Worm (Caenorhabditis elegans) whole organism, mixed stage, embryonic: ENCODE results near the gene srbc-57.

Source experiments
- bed-3 ChIP-seq: fragments of 200-800 bp; sonication (Bioruptor generic); optimal IDR thresholded peaks from 3 replicates; lab custom pipeline; 2018; ENCODE audit warnings: mild to moderate bottlenecking, missing genetic modification characterization, moderate library complexity, missing compliant biosample characterization
- blmp-1 ChIP-seq: fragments of 150-350 bp; optimal IDR thresholded peaks from 2 replicates; lab custom pipeline; 2014; ENCODE audit warnings: missing biosample characterization, missing genetic modification characterization
- ceh-39 ChIP-seq: fragments of 150-350 bp; optimal IDR thresholded peaks from 2 replicates; lab custom pipeline; 2014; ENCODE audit warnings: missing biosample characterization, missing genetic modification characterization
- ceh-83 ChIP-seq: fragments of 200-800 bp; sonication (Bioruptor generic); optimal IDR thresholded peaks from 2 replicates; lab custom pipeline; 2018; ENCODE audit warnings: mild to moderate bottlenecking, missing genetic modification characterization, missing compliant biosample characterization
- ces-1 ChIP-seq: fragments of 150-350 bp; optimal IDR thresholded peaks from 2 replicates; lab custom pipeline; 2014; ENCODE audit warnings: missing biosample characterization, missing genetic modification reagents, missing genetic modification characterization
- cnd-1 ChIP-seq: fragments of 200-800 bp; sonication (Bioruptor generic); optimal IDR thresholded peaks from 2 replicates; lab custom pipeline; 2018; ENCODE audit warnings: mild to moderate bottlenecking, missing genetic modification characterization, missing compliant biosample characterization
- drap-1 ChIP-seq: fragments of 200-800 bp; sonication (Bioruptor generic); optimal IDR thresholded peaks from 3 replicates; lab custom pipeline; 2018; ENCODE audit warnings: mild to moderate bottlenecking, missing genetic modification characterization, missing compliant biosample characterization
- elt-3 ChIP-seq: fragments of 150-350 bp; optimal IDR thresholded peaks from 2 replicates; lab custom pipeline; 2014; ENCODE audit warnings: missing biosample characterization, missing genetic modification characterization
- hlh-1 ChIP-seq: fragments of 150-350 bp; optimal IDR thresholded peaks from 2 replicates; lab custom pipeline; 2014; ENCODE audit warnings: missing biosample characterization, missing genetic modification reagents, missing genetic modification characterization
- lin-13 ChIP-seq: fragments of 150-350 bp; optimal IDR thresholded peaks from 2 replicates; lab custom pipeline; 2014; ENCODE audit warnings: missing biosample characterization, missing genetic modification characterization
- lsy-2 ChIP-seq: fragments of 150-350 bp; optimal IDR thresholded peaks from 2 replicates; lab custom pipeline; 2014; ENCODE audit warnings: missing biosample characterization, missing genetic modification characterization
- mab-5 ChIP-seq: fragments of 150-350 bp; optimal IDR thresholded peaks from 2 replicates; lab custom pipeline; 2014; ENCODE audit warnings: missing biosample characterization, missing genetic modification characterization
- mep-1 ChIP-seq: fragments of 150-350 bp; optimal IDR thresholded peaks from 2 replicates; lab custom pipeline; 2017; ENCODE audit warnings: missing biosample characterization, missing genetic modification reagents, missing genetic modification characterization, inconsistent platforms
- mls-2 ChIP-seq: sonication (generic microtip); optimal IDR thresholded peaks from 2 replicates; lab custom pipeline; 2016; ENCODE audit warnings: mild to moderate bottlenecking, missing genetic modification characterization, moderate library complexity, missing compliant biosample characterization
- nhr-12 ChIP-seq: fragments of 150-350 bp; optimal IDR thresholded peaks from 2 replicates; lab custom pipeline; 2014; ENCODE audit warnings: missing biosample characterization, missing genetic modification characterization
- nhr-2 ChIP-seq: fragments of 150-350 bp; optimal IDR thresholded peaks from 2 replicates; lab custom pipeline; 2014; ENCODE audit warnings: missing biosample characterization, missing genetic modification characterization
- nhr-237 ChIP-seq: fragments of 150-350 bp; optimal IDR thresholded peaks from 2 replicates; lab custom pipeline; 2014; ENCODE audit warnings: missing biosample characterization, missing genetic modification characterization
- nhr-28 ChIP-seq: fragments of 150-350 bp; optimal IDR thresholded peaks from 2 replicates; lab custom pipeline; 2014; ENCODE audit warnings: missing biosample characterization, missing genetic modification characterization
- nhr-76 ChIP-seq: sonication (generic microtip); optimal IDR thresholded peaks from 2 replicates; lab custom pipeline; 2017; ENCODE audit warnings: missing biosample characterization, missing genetic modification characterization
- pha-4 ChIP-seq: fragments of 150-350 bp; optimal IDR thresholded peaks from 2 replicates; lab custom pipeline; 2018; ENCODE audit warnings: missing biosample characterization, missing genetic modification reagents, missing genetic modification characterization
- sem-2 ChIP-seq: fragments of 200-800 bp; sonication (Bioruptor generic); optimal IDR thresholded peaks from 2 replicates; lab custom pipeline; 2018; ENCODE audit warnings: mild to moderate bottlenecking, missing genetic modification characterization, missing compliant biosample characterization
- snpc-4 ChIP-seq: fragments of 150-350 bp; optimal IDR thresholded peaks from 2 replicates; lab custom pipeline; 2014; ENCODE audit warnings: missing biosample characterization, missing genetic modification characterization
- sptf-1 ChIP-seq: sonication (generic microtip); optimal IDR thresholded peaks from 2 replicates; lab custom pipeline; 2017; ENCODE audit warnings: mild to moderate bottlenecking, missing genetic modification characterization, moderate library complexity, missing compliant biosample characterization
- tbx-8 ChIP-seq: fragments of 200-800 bp; sonication (Bioruptor generic); optimal IDR thresholded peaks from 2 replicates; lab custom pipeline; 2018; ENCODE audit warnings: mild to moderate bottlenecking, missing genetic modification characterization, moderate library complexity, missing compliant biosample characterization
- unc-120 ChIP-seq: sonication (generic microtip); optimal IDR thresholded peaks from 2 replicates; lab custom pipeline; 2017; ENCODE audit warnings: missing genetic modification characterization, missing compliant biosample characterization; ENCODE audit not compliant: poor library complexity, severe bottlenecking
- zip-8 ChIP-seq: fragments of 150-350 bp; optimal IDR thresholded peaks from 2 replicates; lab custom pipeline; 2014; ENCODE audit warnings: missing biosample characterization, missing genetic modification characterization
- ztf-11 ChIP-seq: fragments of 150-350 bp; optimal IDR thresholded peaks from 2 replicates; lab custom pipeline; 2014; ENCODE audit warnings: missing biosample characterization, missing genetic modification characterization

Gene srbc-57

ce11 chrV:479046-479445 is 10.7 kb upstream of the srbc-57 start:
- TF ChIP-seq ceh-83 (GFP tag; lab: Kevin White, UChicago) (no peak), nhr-12 (tag; lab: Kevin White, UChicago) (no peak), nhr-76 (tag; lab: Kevin White, UChicago) (no peak), drap-1 (no peak), nhr-237 (no peak), snpc-4 (tag; lab: Kevin White, UChicago) (no peak), lin-13 (tag; lab: Kevin White, UChicago) (no peak), mls-2 (no peak), hlh-1 (no peak), ces-1 (GFP tag; lab: Kevin White, UChicago) (no peak), blmp-1 (tag; lab: Kevin White, UChicago) (no peak)

ce11 chrV:477664-478212 is 9.4 kb upstream of the srbc-57 start, which contains the start of gene nhr-55:
nhr-55 (plus strand) TSS chrV:478162.
- TF ChIP-seq mab-5 (tag; lab: Kevin White, UChicago) (no peak), elt-3 (tag; lab: Kevin White, UChicago) (no peak), unc-120 (no peak), zip-8 (tag; lab: Kevin White, UChicago) (no peak), nhr-237 (no peak), nhr-28 (no peak), mep-1 (tag; lab: Kevin White, UChicago) (no peak), sem-2 (GFP tag; lab: Kevin White, UChicago) (no peak), sptf-1 (no peak), tbx-8 (GFP tag; lab: Kevin White, UChicago) (no peak)

- TF ChIP-seq drap-1 (no peak), pha-4 (tag; lab: Kevin White, UChicago) (no peak), lin-13 (tag; lab: Kevin White, UChicago) (no peak), ceh-83 (GFP tag; lab: Kevin White, UChicago) (no peak), ceh-39 (tag; lab: Kevin White, UChicago) (no peak), hlh-1 (no peak), bed-3 (GFP tag; lab: Kevin White, UChicago) (no peak), unc-120 (no peak)
Measured at ce11 chrV:474516-474915, 6.2 kb upstream of the srbc-57 start, which contains the start of gene nhr-99. nhr-99 (plus strand) TSS chrV:474778.

- TF ChIP-seq nhr-2 (tag; lab: Kevin White, UChicago) = no peak
- no peak for TF ChIP-seq drap-1
Measured at ce11 chrV:472589-472988, 4.2 kb upstream of the srbc-57 start, which contains the start of gene srt-31. srt-31 (plus strand) TSS chrV:472889.

ce11 chrV:467507-467906 is 853 bp downstream of the srbc-57 start:
- TF ChIP-seq nhr-237 (no peak), sem-2 (GFP tag; lab: Kevin White, UChicago) (no peak), mep-1 (tag; lab: Kevin White, UChicago) (no peak), cnd-1 (tag; lab: Kevin White, UChicago) (no peak), pha-4 (tag; lab: Kevin White, UChicago) (no peak)
- TF ChIP-seq, all 35 proteins: peak for 0

ce11 chrV:465355-465754 is 3.0 kb downstream of the srbc-57 start:
- no peak for TF ChIP-seq nhr-76 (tag; lab: Kevin White, UChicago)
- TF ChIP-seq, all 35 proteins: peak for 0

ce11 chrV:464800-465199 is 3.6 kb downstream of the srbc-57 start, which contains the start of gene nhr-201:
nhr-201 (plus strand) TSS chrV:464828.
- no peak for TF ChIP-seq pha-4 (tag; lab: Kevin White, UChicago)
- no peak for TF ChIP-seq unc-120
- TF ChIP-seq ces-1 (GFP tag; lab: Kevin White, UChicago) = no peak
- TF ChIP-seq lsy-2 (tag; lab: Kevin White, UChicago) = no peak
- TF ChIP-seq mls-2 = no peak
- no peak for TF ChIP-seq ztf-11
- TF ChIP-seq nhr-76 (tag; lab: Kevin White, UChicago) = no peak
- no peak for TF ChIP-seq sem-2 (GFP tag; lab: Kevin White, UChicago)
